Worm (Caenorhabditis elegans): ENCODE results near the gene C47A4.3.

DNA sequence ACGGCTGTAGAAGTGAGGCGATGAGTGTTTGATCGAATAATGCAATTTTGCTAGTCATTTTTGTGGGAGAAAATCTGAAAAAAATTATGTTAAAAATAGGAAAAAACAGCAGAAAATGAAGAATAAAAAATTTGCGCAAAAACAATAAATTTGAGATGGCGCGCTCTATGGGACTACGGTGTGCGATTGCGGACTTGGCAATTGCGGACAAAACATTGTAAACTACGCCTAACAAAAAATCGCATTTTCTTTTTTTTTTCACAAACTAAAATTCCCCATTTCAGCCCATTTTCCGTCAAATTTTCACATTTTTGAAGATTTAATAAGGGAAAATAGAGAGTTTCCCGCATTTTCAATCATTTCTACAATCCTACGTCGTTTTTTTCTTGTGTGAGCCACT is 46.5 kb upstream of the C47A4.3 start, which contains the start of the genes sas-6 and Y45F10D.7:
- peak; percentile 92 to 99 for TF ChIP-seq lsy-2 (tag; optimal IDR thresholded peaks at IDR 0.05)
- no peak for TF ChIP-seq egl-27 (tag; optimal IDR thresholded peaks at IDR 0.05)
- peak; percentile 57 for TF ChIP-seq mep-1 (tag; optimal IDR thresholded peaks at IDR 0.05)
- no peak for TF ChIP-seq hlh-11 (tag; optimal IDR thresholded peaks at IDR 0.05)

Data from whole organism, L4 larva.